Worm (Caenorhabditis elegans) whole organism, dauer: ENCODE measurements around the gene F54E7.9.

Experiments used
- unc-62 ChIP-seq: sonication (generic microtip); optimal IDR thresholded peaks from 2 replicates; lab custom pipeline; 2017; ENCODE audit warnings: missing biosample characterization, missing genetic modification reagents, missing genetic modification characterization

Gene F54E7.9

ce11 chrIII:5710045-5710444, 32.4 kb upstream of the F54E7.9 start, which contains the start of gene B0336.12:
Gene B0336.12 (minus strand): TSS chrIII:5710145.
- TF ChIP-seq unc-62 (GFP tag; lab: Kevin White, UChicago), result no peak

- TF ChIP-seq unc-62 (GFP tag; lab: Kevin White, UChicago), result no peak
Measured at ce11 chrIII:5709224-5709623, 31.5 kb upstream of the F54E7.9 start, which contains the start of gene hpo-28. Gene hpo-28 (minus strand): TSS chrIII:5709324.

- no peak for TF ChIP-seq unc-62 (GFP tag; lab: Kevin White, UChicago)
Measured at ce11 chrIII:5708024-5708423, 30.3 kb upstream of the F54E7.9 start.

ce11 chrIII:5707546-5707945, 29.9 kb upstream of the F54E7.9 start:
- TF ChIP-seq unc-62 (GFP tag; lab: Kevin White, UChicago), result no peak

ce11 chrIII:5706077-5706627, 28.5 kb upstream of the F54E7.9 start, which contains the start of gene rpl-23:
Gene rpl-23 (minus strand): TSS chrIII:5706127.
- TF ChIP-seq unc-62 (GFP tag; lab: Kevin White, UChicago), result no peak

- TF ChIP-seq unc-62 (GFP tag; lab: Kevin White, UChicago), result no peak
Measured at ce11 chrIII:5705228-5705888, 27.7 kb upstream of the F54E7.9 start, which contains the start of gene swp-1. Gene swp-1 (minus strand): TSS chrIII:5705525.

ce11 chrIII:5701491-5701890, 23.8 kb upstream of the F54E7.9 start:
- TF ChIP-seq unc-62 (GFP tag; lab: Kevin White, UChicago), result no peak

ce11 chrIII:5697963-5698730, 20.5 kb upstream of the F54E7.9 start, which contains the start of the genes lgg-3 and rgs-5:
Gene lgg-3 (minus strand): TSS chrIII:5698013.
Gene rgs-5 (plus strand): TSS chrIII:5698555.
- no peak for TF ChIP-seq unc-62 (GFP tag; lab: Kevin White, UChicago)

ce11 chrIII:5697266-5697665, 19.6 kb upstream of the F54E7.9 start, which contains the start of gene B0336.7:
Gene B0336.7 (minus strand): TSS chrIII:5697366.
- TF ChIP-seq unc-62 (GFP tag; lab: Kevin White, UChicago), result no peak

ce11 chrIII:5693736-5694135, 16.0 kb upstream of the F54E7.9 start, which contains the start of gene B0336.13:
Gene B0336.13 (plus strand): TSS chrIII:5694036.
- TF ChIP-seq unc-62 (GFP tag; lab: Kevin White, UChicago), result no peak

- no peak for TF ChIP-seq unc-62 (GFP tag; lab: Kevin White, UChicago)
Measured at ce11 chrIII:5692690-5693089, 15.0 kb upstream of the F54E7.9 start, which contains the start of the genes abi-1 and arle-14. Gene abi-1 (minus strand): TSS chrIII:5692740. Gene arle-14 (plus strand): TSS chrIII:5692906.

- TF ChIP-seq unc-62 (GFP tag; lab: Kevin White, UChicago), result no peak
Measured at ce11 chrIII:5691826-5692225, 14.1 kb upstream of the F54E7.9 start.

- TF ChIP-seq unc-62 (GFP tag; lab: Kevin White, UChicago), result no peak
Measured at ce11 chrIII:5688246-5688645, 10.6 kb upstream of the F54E7.9 start.

- TF ChIP-seq unc-62 (GFP tag; lab: Kevin White, UChicago), result no peak
Measured at ce11 chrIII:5683998-5684397, 6.3 kb upstream of the F54E7.9 start, which contains the start of gene rcan-1. Gene rcan-1 (minus strand): TSS chrIII:5684098.

- TF ChIP-seq unc-62 (GFP tag; lab: Kevin White, UChicago), result no peak
Measured at ce11 chrIII:5680141-5680540, 2.5 kb upstream of the F54E7.9 start, which contains the start of gene pst-2. Gene pst-2 (plus strand): TSS chrIII:5680433.

ce11 chrIII:5678935-5679334, 1.2 kb upstream of the F54E7.9 start, which contains the start of the genes ska-3 and rps-12:
Gene ska-3 (minus strand): TSS chrIII:5679005.
Gene rps-12 (plus strand): TSS chrIII:5679298.
- no peak for TF ChIP-seq unc-62 (GFP tag; lab: Kevin White, UChicago)
